Fruit fly (Drosophila melanogaster): ENCODE data around the gene Ddrgk1.
A peak's percentile ranks its signal among the peaks of the same experiment; 100 is the strongest.

The Ddrgk1 gene

dm6 chr3R:21223453-21224057 is 8.7 kb downstream of the Ddrgk1 start, which contains the start of the genes CG3337 and Nelf-A (continued):
- TF ChIP-seq CG8290 (GFP tag; optimal IDR thresholded peaks at IDR 0.05) (peak; percentile 67), CG8290 (tag; optimal IDR thresholded peaks at IDR 0.05) (peak; percentile 4 to 92), chif (GFP tag; optimal IDR thresholded peaks at IDR 0.05) (peak; percentile 62 to 63), Sox102F (GFP tag; optimal IDR thresholded peaks at IDR 0.05) (no peak), CG34376 (GFP tag; optimal IDR thresholded peaks at IDR 0.05) (peak; percentile 61), kah (GFP tag; optimal IDR thresholded peaks at IDR 0.05) (peak; percentile 21), twi (tag; optimal IDR thresholded peaks at IDR 0.05) (peak; percentile 36), zfh2 (GFP tag; optimal IDR thresholded peaks at IDR 0.05) (peak; percentile 83), phol (tag; optimal IDR thresholded peaks at IDR 0.05) (peak; percentile 82), ac (GFP tag; optimal IDR thresholded peaks at IDR 0.05) (no peak), H15 (GFP tag; IDR thresholded peaks at IDR 0.05) (peak; percentile 46; the same call in 1 of the 3 replicates), CG31224 (GFP tag; IDR thresholded peaks at IDR 0.05) (peak; percentile 53), nerfin-1 (tag; optimal IDR thresholded peaks at IDR 0.05) (peak; percentile 56), CG18619 (GFP tag; optimal IDR thresholded peaks at IDR 0.05) (peak; percentile 70), CG1792 (GFP tag; optimal IDR thresholded peaks at IDR 0.05) (peak; percentile 71), Camta (GFP tag; optimal IDR thresholded peaks at IDR 0.05) (peak; percentile 77), Awh (GFP tag; IDR thresholded peaks at IDR 0.05) (no peak), fd3F (GFP tag; optimal IDR thresholded peaks at IDR 0.05) (peak; percentile 31), CG17385 (GFP tag; optimal IDR thresholded peaks at IDR 0.05) (peak; percentile 2), Bdp1 (GFP tag; optimal IDR thresholded peaks at IDR 0.05) (peak; percentile 74), CG10267 (tag; optimal IDR thresholded peaks at IDR 0.05) (peak; percentile 97), Poxn (GFP tag; IDR thresholded peaks at IDR 0.05) (no peak), CG16779 (GFP tag; IDR thresholded peaks at IDR 0.05) (peak; percentile 76), CG6854 (GFP tag; optimal IDR thresholded peaks at IDR 0.05) (no peak), en (GFP tag; optimal IDR thresholded peaks at IDR 0.05) (peak; percentile 27), Mes4 (GFP tag; optimal IDR thresholded peaks at IDR 0.05) (peak; percentile 67), ems (GFP tag; optimal IDR thresholded peaks at IDR 0.05) (peak; percentile 64), ATbp (GFP tag; optimal IDR thresholded peaks at IDR 0.05) (no peak), Fer2 (tag; optimal IDR thresholded peaks at IDR 0.05) (no peak), yki (optimal IDR thresholded peaks at IDR 0.05) (no peak), rib (GFP tag; IDR thresholded peaks at IDR 0.05) (peak; percentile 82), CG4854 (GFP tag; optimal IDR thresholded peaks at IDR 0.05) (peak; percentile 48), hth (optimal IDR thresholded peaks at IDR 0.05) (no peak), lola (GFP tag; optimal IDR thresholded peaks at IDR 0.05) (no peak), gfzf (GFP tag; optimal IDR thresholded peaks at IDR 0.05) (peak; percentile 39), CG15011 (GFP tag; optimal IDR thresholded peaks at IDR 0.05) (no peak), CG7963 (GFP tag; IDR thresholded peaks at IDR 0.05; ENCODE audit: partially characterized antibody) (peak; percentile 76), CG13894 (tag; optimal IDR thresholded peaks at IDR 0.05) (peak; percentile 58), NK7.1 (GFP tag; optimal IDR thresholded peaks at IDR 0.05) (peak; percentile 51), CG4617 (GFP tag; optimal IDR thresholded peaks at IDR 0.05; ENCODE audit: borderline replicate concordance) (peak; percentile 98), ind (GFP tag; optimal IDR thresholded peaks at IDR 0.05) (peak; percentile 72), CG15601 (tag; optimal IDR thresholded peaks at IDR 0.05) (no peak), CG43689 (GFP tag; IDR thresholded peaks at IDR 0.05) (no peak), Dek (tag; optimal IDR thresholded peaks at IDR 0.05) (no peak), Optix (GFP tag; IDR thresholded peaks at IDR 0.05) (no peak; the same call in 2 of the 3 replicates), CG6654 (GFP tag; optimal IDR thresholded peaks at IDR 0.05) (no peak), fru (optimal IDR thresholded peaks at IDR 0.05) (no peak), wor (GFP tag; IDR thresholded peaks at IDR 0.05) (no peak), vnd (GFP tag; IDR thresholded peaks at IDR 0.05; ENCODE audit: partially characterized antibody) (peak; percentile 69), pum (GFP tag; optimal IDR thresholded peaks at IDR 0.05) (peak; percentile 69), otp (GFP tag; IDR thresholded peaks at IDR 0.05) (no peak)
